Worm (Caenorhabditis elegans) whole organism, mixed stage, embryonic: ENCODE measurements around the gene Y14H12A.1.

Experiments used
- M03D4.4 ChIP-seq: sonication (generic microtip); optimal IDR thresholded peaks from 2 replicates; lab custom pipeline; 2017; ENCODE audit warnings: mild to moderate bottlenecking, missing genetic modification characterization, missing compliant biosample characterization
- bed-3 ChIP-seq: fragments of 200-800 bp; sonication (Bioruptor generic); optimal IDR thresholded peaks from 3 replicates; lab custom pipeline; 2018; ENCODE audit warnings: mild to moderate bottlenecking, missing genetic modification characterization, moderate library complexity, missing compliant biosample characterization
- blmp-1 ChIP-seq: fragments of 150-350 bp; optimal IDR thresholded peaks from 2 replicates; lab custom pipeline; 2014; ENCODE audit warnings: missing biosample characterization, missing genetic modification characterization
- ceh-39 ChIP-seq: fragments of 150-350 bp; optimal IDR thresholded peaks from 2 replicates; lab custom pipeline; 2014; ENCODE audit warnings: missing biosample characterization, missing genetic modification characterization
- ces-1 ChIP-seq: fragments of 150-350 bp; optimal IDR thresholded peaks from 2 replicates; lab custom pipeline; 2014; ENCODE audit warnings: missing biosample characterization, missing genetic modification reagents, missing genetic modification characterization
- cnd-1 ChIP-seq: fragments of 200-800 bp; sonication (Bioruptor generic); optimal IDR thresholded peaks from 2 replicates; lab custom pipeline; 2018; ENCODE audit warnings: mild to moderate bottlenecking, missing genetic modification characterization, missing compliant biosample characterization
- drap-1 ChIP-seq: fragments of 200-800 bp; sonication (Bioruptor generic); optimal IDR thresholded peaks from 3 replicates; lab custom pipeline; 2018; ENCODE audit warnings: mild to moderate bottlenecking, missing genetic modification characterization, missing compliant biosample characterization
- flh-1 ChIP-seq: fragments of 200-800 bp; sonication (Bioruptor generic); optimal IDR thresholded peaks from 2 replicates; lab custom pipeline; 2018; ENCODE audit warnings: mild to moderate bottlenecking, missing genetic modification characterization, moderate library complexity, missing compliant biosample characterization
- ham-2 ChIP-seq: fragments of 200-800 bp; sonication (Bioruptor generic); optimal IDR thresholded peaks from 2 replicates; lab custom pipeline; 2018; ENCODE audit warnings: mild to moderate bottlenecking, missing genetic modification characterization, missing compliant biosample characterization
- hlh-1 ChIP-seq: fragments of 150-350 bp; optimal IDR thresholded peaks from 2 replicates; lab custom pipeline; 2014; ENCODE audit warnings: missing biosample characterization, missing genetic modification reagents, missing genetic modification characterization
- lin-32 ChIP-seq: fragments of 200-800 bp; sonication (Bioruptor generic); optimal IDR thresholded peaks from 2 replicates; lab custom pipeline; 2018; ENCODE audit warnings: mild to moderate bottlenecking, missing genetic modification characterization, missing compliant biosample characterization
- lsy-2 ChIP-seq: fragments of 150-350 bp; optimal IDR thresholded peaks from 2 replicates; lab custom pipeline; 2014; ENCODE audit warnings: missing biosample characterization, missing genetic modification characterization
- mab-5 ChIP-seq: fragments of 150-350 bp; optimal IDR thresholded peaks from 2 replicates; lab custom pipeline; 2014; ENCODE audit warnings: missing biosample characterization, missing genetic modification characterization
- mls-2 ChIP-seq: sonication (generic microtip); optimal IDR thresholded peaks from 2 replicates; lab custom pipeline; 2016; ENCODE audit warnings: mild to moderate bottlenecking, missing genetic modification characterization, moderate library complexity, missing compliant biosample characterization
- nhr-12 ChIP-seq: fragments of 150-350 bp; optimal IDR thresholded peaks from 2 replicates; lab custom pipeline; 2014; ENCODE audit warnings: missing biosample characterization, missing genetic modification characterization
- nhr-237 ChIP-seq: fragments of 150-350 bp; optimal IDR thresholded peaks from 2 replicates; lab custom pipeline; 2014; ENCODE audit warnings: missing biosample characterization, missing genetic modification characterization
- nhr-76 ChIP-seq: sonication (generic microtip); optimal IDR thresholded peaks from 2 replicates; lab custom pipeline; 2017; ENCODE audit warnings: missing biosample characterization, missing genetic modification characterization
- pha-4 ChIP-seq: fragments of 150-350 bp; optimal IDR thresholded peaks from 2 replicates; lab custom pipeline; 2018; ENCODE audit warnings: missing biosample characterization, missing genetic modification reagents, missing genetic modification characterization
- sem-2 ChIP-seq: fragments of 200-800 bp; sonication (Bioruptor generic); optimal IDR thresholded peaks from 2 replicates; lab custom pipeline; 2018; ENCODE audit warnings: mild to moderate bottlenecking, missing genetic modification characterization, missing compliant biosample characterization
- snpc-4 ChIP-seq: fragments of 150-350 bp; optimal IDR thresholded peaks from 2 replicates; lab custom pipeline; 2014; ENCODE audit warnings: missing biosample characterization, missing genetic modification characterization
- tbx-8 ChIP-seq: fragments of 200-800 bp; sonication (Bioruptor generic); optimal IDR thresholded peaks from 2 replicates; lab custom pipeline; 2018; ENCODE audit warnings: mild to moderate bottlenecking, missing genetic modification characterization, moderate library complexity, missing compliant biosample characterization
- unc-120 ChIP-seq: sonication (generic microtip); optimal IDR thresholded peaks from 2 replicates; lab custom pipeline; 2017; ENCODE audit warnings: missing genetic modification characterization, missing compliant biosample characterization; ENCODE audit not compliant: poor library complexity, severe bottlenecking
- unc-39 ChIP-seq: fragments of 150-350 bp; optimal IDR thresholded peaks from 2 replicates; lab custom pipeline; 2014; ENCODE audit warnings: missing biosample characterization, missing genetic modification characterization
- unc-62 ChIP-seq: fragments of 150-350 bp; optimal IDR thresholded peaks from 2 replicates; lab custom pipeline; 2014; ENCODE audit warnings: missing biosample characterization, missing genetic modification reagents, missing genetic modification characterization
- ztf-11 ChIP-seq: fragments of 150-350 bp; optimal IDR thresholded peaks from 2 replicates; lab custom pipeline; 2014; ENCODE audit warnings: missing biosample characterization, missing genetic modification characterization

The Y14H12A.1 gene

DNA sequence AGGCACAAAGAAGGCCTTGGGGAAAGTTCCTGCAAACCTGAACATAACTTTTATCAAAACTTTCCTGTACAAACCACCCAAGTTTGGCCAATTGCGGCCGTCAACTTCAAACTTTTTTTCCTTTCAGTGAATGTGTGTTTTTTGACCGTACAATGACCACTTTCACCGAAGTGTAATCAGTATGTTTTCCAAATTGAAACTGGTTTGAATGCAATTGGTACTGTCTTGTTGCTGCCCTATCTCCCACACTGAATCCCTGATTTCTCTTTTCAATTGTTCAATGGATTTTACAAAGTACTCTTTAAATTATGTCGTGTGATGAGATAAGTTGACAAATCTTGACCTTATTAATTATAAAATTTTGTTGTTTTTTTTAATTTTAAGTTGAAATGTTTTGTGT lies 7.4 kb downstream of the Y14H12A.1 start:
- no peak for TF ChIP-seq lsy-2 (tag; lab: Kevin White, UChicago)
- no peak for TF ChIP-seq lin-32 (GFP tag; lab: Kevin White, UChicago)
- no peak for TF ChIP-seq nhr-76 (tag; lab: Kevin White, UChicago)
- no peak for TF ChIP-seq tbx-8 (GFP tag; lab: Kevin White, UChicago)
- no peak for TF ChIP-seq nhr-12 (tag; lab: Kevin White, UChicago)
- no peak for TF ChIP-seq blmp-1 (tag; lab: Kevin White, UChicago)
- TF ChIP-seq snpc-4 (tag; lab: Kevin White, UChicago), result no peak
- no peak for TF ChIP-seq hlh-1 (tag; lab: Kevin White, UChicago)
- TF ChIP-seq M03D4.4 (tag; lab: Kevin White, UChicago), result no peak
- no peak for TF ChIP-seq ham-2 (GFP tag; lab: Kevin White, UChicago)
- TF ChIP-seq nhr-237 (tag; lab: Kevin White, UChicago), result no peak
- TF ChIP-seq drap-1, result no peak

DNA sequence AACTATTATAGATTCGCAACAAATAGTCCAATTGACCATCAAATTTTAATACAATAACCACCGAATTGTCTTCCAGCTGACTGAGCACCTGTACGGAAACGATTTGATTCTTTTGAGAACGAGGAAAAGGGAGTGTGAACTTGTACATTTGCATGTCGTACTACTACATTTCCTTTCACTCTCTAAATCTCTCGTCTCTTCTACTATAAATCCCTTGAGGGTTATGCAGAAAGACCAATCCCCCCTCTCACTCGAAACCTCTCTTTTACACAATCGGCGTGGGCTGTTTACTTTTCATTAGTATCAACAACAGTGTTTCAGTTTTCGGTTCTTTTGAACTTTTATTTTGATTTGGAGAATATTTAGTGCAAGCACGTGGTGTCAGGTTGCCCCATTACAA lies 9.1 kb downstream of the Y14H12A.1 start:
- TF ChIP-seq bed-3 (GFP tag; lab: Kevin White, UChicago) (no peak), pha-4 (tag; lab: Kevin White, UChicago) (peak; percentile 32), ceh-39 (tag; lab: Kevin White, UChicago) (no peak), ham-2 (GFP tag; lab: Kevin White, UChicago) (no peak), cnd-1 (tag; lab: Kevin White, UChicago) (no peak), ces-1 (GFP tag; lab: Kevin White, UChicago) (peak; percentile 53)

DNA sequence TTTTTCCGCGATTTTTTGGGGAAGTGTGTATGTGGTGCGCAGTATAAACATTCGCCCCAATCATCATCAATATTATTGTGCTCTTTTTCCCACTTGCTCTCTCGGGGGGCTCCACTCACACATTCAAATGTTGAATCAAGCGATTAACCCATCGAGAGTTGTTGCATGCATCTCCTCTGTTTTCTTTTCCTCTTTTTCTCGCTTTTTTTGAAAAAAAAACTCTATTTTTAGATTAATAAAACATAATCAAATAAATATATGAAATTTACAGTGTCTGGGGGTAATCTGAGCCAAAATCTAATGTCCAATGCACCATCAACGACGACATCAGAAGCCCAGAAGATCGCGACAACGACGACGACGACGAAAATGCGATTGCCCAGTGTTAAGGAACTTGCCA lies 11.6 kb downstream of the Y14H12A.1 start, which contains the start of gene ephx-1:
Gene ephx-1, plus strand, starts transcription at position 301 of the 400 bp plus-strand sequence.
- TF ChIP-seq flh-1 (GFP tag; lab: Kevin White, UChicago) (no peak), nhr-237 (tag; lab: Kevin White, UChicago) (no peak), mab-5 (tag; lab: Kevin White, UChicago) (no peak), lin-32 (GFP tag; lab: Kevin White, UChicago) (no peak)

ce11 chrII:4007972-4008371 lies 15.0 kb downstream of the Y14H12A.1 start:
- no peak for TF ChIP-seq ztf-11 (tag; lab: Kevin White, UChicago)
- TF ChIP-seq, all 35 proteins: peak for 0

DNA sequence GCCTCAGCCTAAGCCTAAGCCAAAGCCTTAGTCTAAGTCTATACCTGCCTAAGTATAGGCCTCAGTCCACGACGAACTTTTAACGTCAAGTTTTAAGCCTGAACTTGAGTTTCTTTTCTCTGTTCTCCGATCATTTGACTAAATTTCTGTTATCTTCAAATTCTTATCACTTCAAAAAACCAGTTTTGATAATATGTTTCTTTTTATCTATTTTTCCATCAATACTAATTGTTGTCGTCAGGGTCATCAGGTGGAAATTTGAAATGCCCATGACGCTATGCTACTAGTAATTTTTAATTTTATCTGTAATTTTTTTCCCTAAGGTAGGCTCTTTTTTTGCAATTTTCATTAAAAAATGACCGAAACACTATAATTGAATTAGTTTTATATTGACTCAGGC lies 18.5 kb downstream of the Y14H12A.1 start:
- TF ChIP-seq ztf-11 (tag; lab: Kevin White, UChicago), result no peak
- TF ChIP-seq ham-2 (GFP tag; lab: Kevin White, UChicago), result no peak
- no peak for TF ChIP-seq ceh-39 (tag; lab: Kevin White, UChicago)
- no peak for TF ChIP-seq nhr-76 (tag; lab: Kevin White, UChicago)

- TF ChIP-seq unc-39 (tag; lab: Kevin White, UChicago), result no peak
- no peak for TF ChIP-seq lsy-2 (tag; lab: Kevin White, UChicago)
- TF ChIP-seq ces-1 (GFP tag; lab: Kevin White, UChicago), result no peak
- no peak for TF ChIP-seq unc-62
Observed at ce11 chrII:4018617-4019016, 25.6 kb downstream of the Y14H12A.1 start, which contains the start of gene K07D4.6. K07D4.6 (minus strand) TSS chrII:4018717.

ce11 chrII:4025462-4025861 lies 32.5 kb downstream of the Y14H12A.1 start, which contains the start of gene K07D4.5:
K07D4.5 (minus strand) TSS chrII:4025562.
- TF ChIP-seq sem-2 (GFP tag; lab: Kevin White, UChicago) (no peak), ztf-11 (tag; lab: Kevin White, UChicago) (no peak), mls-2 (tag; lab: Kevin White, UChicago) (no peak), pha-4 (tag; lab: Kevin White, UChicago) (no peak), ceh-39 (tag; lab: Kevin White, UChicago) (no peak), blmp-1 (tag; lab: Kevin White, UChicago) (no peak), nhr-12 (tag; lab: Kevin White, UChicago) (no peak), tbx-8 (GFP tag; lab: Kevin White, UChicago) (no peak), flh-1 (GFP tag; lab: Kevin White, UChicago) (no peak), bed-3 (GFP tag; lab: Kevin White, UChicago) (no peak), unc-120 (tag; lab: Kevin White, UChicago) (no peak)
